Fruit fly (Drosophila melanogaster): ENCODE data around the gene Ama.

Gene Ama

DNA sequence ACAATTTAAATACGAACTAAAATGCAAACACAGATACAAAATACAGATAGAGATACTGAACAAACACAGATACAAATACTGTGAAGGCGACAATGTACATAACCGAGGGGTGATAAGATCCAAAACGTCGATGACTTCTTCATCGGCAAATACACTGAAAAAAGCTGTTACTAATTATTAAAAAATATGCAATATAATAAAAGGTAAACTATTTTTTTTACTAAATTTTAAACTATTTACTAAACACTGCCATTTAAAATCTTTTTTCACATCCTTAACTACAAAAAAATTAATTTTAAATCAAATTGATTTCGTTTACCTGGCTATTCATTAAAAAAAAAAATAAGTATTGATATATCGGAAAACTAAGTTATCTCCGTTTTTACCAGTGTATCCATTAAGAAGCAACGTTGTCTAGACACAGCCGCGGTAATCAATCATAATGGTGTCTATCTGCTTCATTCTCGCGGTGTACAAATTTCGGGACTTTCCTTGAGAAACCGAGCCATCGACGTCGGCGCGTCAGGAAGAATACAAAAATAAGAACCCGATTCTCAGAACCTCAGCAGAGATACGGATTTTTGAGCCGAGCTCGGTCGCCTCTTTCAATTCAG, 508 bp downstream of the Ama start (continued):
- TF ChIP-seq CG10267 (tag; optimal IDR thresholded peaks at IDR 0.05) = peak; percentile 94
- TF ChIP-seq da (GFP tag; optimal IDR thresholded peaks at IDR 0.05) = no peak
- peak; percentile 89 for TF ChIP-seq unpg (GFP tag; optimal IDR thresholded peaks at IDR 0.05)
- TF ChIP-seq Usf (GFP tag; optimal IDR thresholded peaks at IDR 0.05) = peak; percentile 89
- no peak for TF ChIP-seq seq (GFP tag; IDR thresholded peaks at IDR 0.05)
- TF ChIP-seq Lpt (GFP tag; optimal IDR thresholded peaks at IDR 0.05) = no peak
- TF ChIP-seq CG9215 (GFP tag; IDR thresholded peaks at IDR 0.05) = peak; percentile 40; the same call in 1 of the 2 replicates
- TF ChIP-seq cwo (GFP tag; optimal IDR thresholded peaks at IDR 0.05) = peak; percentile 18
- no peak for TF ChIP-seq CG16813 (GFP tag; IDR thresholded peaks at IDR 0.05; ENCODE audit: partially characterized antibody)
- peak; percentile 9 for TF ChIP-seq p53 (GFP tag; optimal IDR thresholded peaks at IDR 0.05)
- no peak for TF ChIP-seq Dref (GFP tag; IDR thresholded peaks at IDR 0.05)
- TF ChIP-seq HLH4C (GFP tag; IDR thresholded peaks at IDR 0.05; ENCODE audit: partially characterized antibody) = no peak
- TF ChIP-seq Rx (GFP tag; IDR thresholded peaks at IDR 0.05) = no peak
- peak in 1 of 2 experiments; percentile 31 for TF ChIP-seq insv (GFP tag; optimal IDR thresholded peaks at IDR 0.05)
- TF ChIP-seq CG12236 (GFP tag; optimal IDR thresholded peaks at IDR 0.05) = peak; percentile 53
- peak; percentile 96 for TF ChIP-seq CG8924 (tag; optimal IDR thresholded peaks at IDR 0.05)
- no peak for TF ChIP-seq Scr (GFP tag; IDR thresholded peaks at IDR 0.05; ENCODE audit: partially characterized antibody)
- TF ChIP-seq CG1832 (GFP tag; optimal IDR thresholded peaks at IDR 0.05) = no peak
- peak; percentile 68 for TF ChIP-seq CG14667 (GFP tag; IDR thresholded peaks at IDR 0.05)
- TF ChIP-seq en (GFP tag; optimal IDR thresholded peaks at IDR 0.05) = peak; percentile 36
- peak; percentile 59 for TF ChIP-seq tap (tag; optimal IDR thresholded peaks at IDR 0.05)
- TF ChIP-seq CG30020 (tag; optimal IDR thresholded peaks at IDR 0.05) = peak; percentile 83
- peak; percentile 86 for TF ChIP-seq tio (GFP tag; optimal IDR thresholded peaks at IDR 0.05)
- peak; percentile 41 for TF ChIP-seq nau (GFP tag; optimal IDR thresholded peaks at IDR 0.05)
- TF ChIP-seq sima (GFP tag; optimal IDR thresholded peaks at IDR 0.05) = no peak
- peak; percentile 45; the same call in 1 of the 2 replicates for TF ChIP-seq wor (GFP tag; IDR thresholded peaks at IDR 0.05)
- peak; percentile 79 for TF ChIP-seq CG6254 (GFP tag; optimal IDR thresholded peaks at IDR 0.05)
- no peak for TF ChIP-seq gt (GFP tag; IDR thresholded peaks at IDR 0.05)
- TF ChIP-seq CG7839 (tag; optimal IDR thresholded peaks at IDR 0.05) = peak; percentile 93
- no peak for TF ChIP-seq hb (GFP tag; IDR thresholded peaks at IDR 0.05; ENCODE audit: partially characterized antibody)
- peak; percentile 51 for TF ChIP-seq Mad (GFP tag; optimal IDR thresholded peaks at IDR 0.05)
- TF ChIP-seq mirr (GFP tag; optimal IDR thresholded peaks at IDR 0.05) = no peak
- no peak for TF ChIP-seq gsb (GFP tag; IDR thresholded peaks at IDR 0.05)
- TF ChIP-seq lola (GFP tag; optimal IDR thresholded peaks at IDR 0.05) = peak in 1 of 3 experiments; percentile 99
- TF ChIP-seq CG7987 (GFP tag; optimal IDR thresholded peaks at IDR 0.05) = peak; percentile 64
- TF ChIP-seq fd64A (GFP tag; optimal IDR thresholded peaks at IDR 0.05) = peak; percentile 7
- peak; percentile 90 for TF ChIP-seq az2 (GFP tag; optimal IDR thresholded peaks at IDR 0.05)
- peak; percentile 94 for TF ChIP-seq Xrp1 (GFP tag; IDR thresholded peaks at IDR 0.05)
- TF ChIP-seq Fer1 (GFP tag; optimal IDR thresholded peaks at IDR 0.05) = no peak
- TF ChIP-seq CG18764 (GFP tag; optimal IDR thresholded peaks at IDR 0.05) = peak; percentile 69
- peak; percentile 54 for TF ChIP-seq Meics (GFP tag; optimal IDR thresholded peaks at IDR 0.05)
- no peak for TF ChIP-seq toy (GFP tag; IDR thresholded peaks at IDR 0.05)
- TF ChIP-seq luna (GFP tag; optimal IDR thresholded peaks at IDR 0.05) = no peak
- TF ChIP-seq sim (GFP tag; IDR thresholded peaks at IDR 0.05) = no peak; the same call in 1 of the 2 replicates
- TF ChIP-seq CG11723 (GFP tag; optimal IDR thresholded peaks at IDR 0.05) = peak; percentile 50
- no peak for TF ChIP-seq CG12769 (tag; optimal IDR thresholded peaks at IDR 0.05)
- peak; percentile 50 for TF ChIP-seq kay (GFP tag; optimal IDR thresholded peaks at IDR 0.05)
- peak; percentile 87 for TF ChIP-seq Sox102F (GFP tag; optimal IDR thresholded peaks at IDR 0.05)
- TF ChIP-seq slp2 (GFP tag; optimal IDR thresholded peaks at IDR 0.05) = peak; percentile 31
- TF ChIP-seq CG18619 (GFP tag; optimal IDR thresholded peaks at IDR 0.05) = peak; percentile 70

Measured in whole organism, embryonic.